Worm (Caenorhabditis elegans) whole organism, early embryonic: Measurements from ENCODE around the gene ptp-3.

Source experiments
- F13C5.2 ChIP-seq: sonication (generic microtip); optimal IDR thresholded peaks from 2 replicates; lab custom pipeline; 2017; ENCODE audit warnings: mild to moderate bottlenecking, missing genetic modification characterization, inconsistent platforms, missing compliant biosample characterization
- ama-1 ChIP-seq: fragments of 150-350 bp; optimal IDR thresholded peaks from 2 replicates; lab custom pipeline; 2014
- ceh-13 ChIP-seq: fragments of 200-800 bp; sonication (Bioruptor generic); optimal IDR thresholded peaks from 2 replicates; lab custom pipeline; 2018; ENCODE audit warnings: mild to moderate bottlenecking, missing genetic modification characterization, missing compliant biosample characterization
- flt-1 ChIP-seq: fragments of 200-800 bp; sonication (Bioruptor generic); IDR thresholded peaks from 2 replicates; pipeline ENCODE4 v1.3.6; 2022; ENCODE audit warnings: missing genetic modification characterization, missing compliant biosample characterization
- sea-1 ChIP-seq: fragments of 200-800 bp; sonication (Bioruptor generic); conservative IDR thresholded peaks from 2 replicates; pipeline ENCODE4 v1.3.6; 2022; ENCODE audit warnings: missing genetic modification characterization, missing compliant biosample characterization
- tbx-11 ChIP-seq: fragments of 200-800 bp; sonication (Bioruptor generic); IDR thresholded peaks from 2 replicates; pipeline ENCODE4 v1.3.6; 2022; ENCODE audit warnings: missing genetic modification characterization, missing compliant biosample characterization
- tbx-37 ChIP-seq: fragments of 200-800 bp; sonication (Bioruptor generic); conservative IDR thresholded peaks from 2 replicates; pipeline ENCODE4 v1.3.6; 2022; ENCODE audit warnings: missing genetic modification reagents, missing genetic modification characterization, missing compliant biosample characterization
- tra-4 ChIP-seq: sonication (generic microtip); optimal IDR thresholded peaks from 2 replicates; lab custom pipeline; 2017; ENCODE audit warnings: missing genetic modification characterization, missing compliant biosample characterization

DNA sequence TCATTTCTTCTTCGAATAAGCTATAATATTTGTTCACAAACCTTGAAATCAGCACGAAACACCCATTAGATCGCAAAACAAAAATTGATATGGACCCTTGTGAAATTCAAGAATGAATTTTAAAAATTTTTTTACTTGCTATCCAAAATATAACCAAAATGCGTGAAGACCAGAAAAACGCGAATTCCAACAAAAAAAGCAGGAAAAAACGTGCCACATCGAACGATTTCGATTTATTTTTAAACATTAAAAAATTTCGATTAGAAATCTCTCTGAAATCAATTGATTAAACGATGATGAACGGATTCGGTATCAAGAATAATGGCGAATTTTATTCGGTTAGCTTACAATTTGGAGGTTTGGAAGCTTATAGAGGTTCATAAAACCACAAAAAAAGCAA lies 28.0 kb upstream of the ptp-3 start, which contains the start of the genes tceb-3 and gskl-1:
- TF ChIP-seq tra-4 (no peak), tbx-11 (GFP tag; lab: Robert Waterston, UW) (no peak), tbx-37 (no peak), ama-1 (lab: Kevin White, UChicago) (no peak), F13C5.2 (no peak), sea-1 (GFP tag; lab: Robert Waterston, UW) (no peak), flt-1 (GFP tag; lab: Robert Waterston, UW) (no peak), ceh-13 (no peak)
